Comparison of ENCODE assay signal across 2 worm cellular contexts in genomic region chrII:7562616-7563015, ce11.
TF ChIP-seq lines count a peak whose summit lies in the region.

No protein-coding gene starts in this region.

TF ChIP-seq in whole organism, L1 larva, 84 proteins besides CTCF, POLR2A, EP300 and RAD21:
- TF ChIP-seq nhr-71 (tag; optimal IDR thresholded peaks at IDR 0.05; lab: Kevin White, UChicago) (no peak), nhr-12 (tag; optimal IDR thresholded peaks at IDR 0.05; lab: Kevin White, UChicago) (no peak), alr-1 (tag; optimal IDR thresholded peaks at IDR 0.05; lab: Kevin White, UChicago; ENCODE audit: borderline replicate concordance) (no peak), efl-3 (GFP tag; optimal IDR thresholded peaks at IDR 0.05; lab: Kevin White, UChicago) (no peak), blmp-1 (tag; optimal IDR thresholded peaks at IDR 0.05; lab: Kevin White, UChicago) (peak; percentile 56)

TF ChIP-seq in whole organism, mixed stage, embryonic, 35 proteins besides CTCF, POLR2A, EP300 and RAD21:
- peak; percentile 40 for TF ChIP-seq ces-1 (GFP tag; optimal IDR thresholded peaks at IDR 0.05; lab: Kevin White, UChicago)
- no peak for TF ChIP-seq lin-13 (tag; optimal IDR thresholded peaks at IDR 0.05; lab: Kevin White, UChicago)

Comparison
In these comparisons a context has a peak if more than half of its experiments do, and no peak if none do; other contexts are left out.
1. Of the 14 proteins assayed by ChIP-seq in both whole organism, L1 larva and whole organism, mixed stage, embryonic: peak only in whole organism, L1 larva: blmp-1; only in whole organism, mixed stage, embryonic: ces-1; in both: none; in neither: 12.